Fruit fly (Drosophila melanogaster): ENCODE data around the gene Sfp24C1.

- TF ChIP-seq Sin3A (optimal IDR thresholded peaks at IDR 0.05) (no peak), Myc (optimal IDR thresholded peaks at IDR 0.05) (no peak), ttk (optimal IDR thresholded peaks at IDR 0.05) (no peak)
Measured at dm6 chr2L:3698992-3699514, 1.4 kb upstream of the Sfp24C1 start, which contains the start of the genes CG10031 and CG42464.

Measured in Kc167 (cell line).